Fruit fly (Drosophila melanogaster): Measurements from ENCODE around the gene TfIIFalpha.

DNA sequence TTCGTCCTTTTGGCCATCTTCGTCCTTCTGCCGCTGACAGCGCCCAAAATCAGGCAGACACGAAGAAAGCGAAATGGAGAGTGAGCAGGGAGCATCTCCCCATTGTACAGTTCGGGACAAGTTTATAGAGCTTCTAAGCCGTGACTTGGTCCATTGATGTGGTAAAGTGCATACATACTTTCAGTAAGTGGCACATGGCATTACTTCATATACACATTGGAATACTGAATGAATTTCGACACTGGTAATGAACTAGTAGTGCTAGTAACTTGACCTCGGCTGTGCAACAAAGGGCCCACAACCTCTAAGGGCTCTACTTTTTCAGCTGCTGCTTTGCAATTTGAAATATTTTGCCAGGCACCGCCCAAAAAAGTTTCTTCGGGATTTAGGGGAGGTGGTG is 36.0 kb downstream of the TfIIFalpha start:
- peak; percentile 21 for TF ChIP-seq psq (GFP tag; optimal IDR thresholded peaks at IDR 0.05)
- no peak for TF ChIP-seq woc (GFP tag; optimal IDR thresholded peaks at IDR 0.05)
- TF ChIP-seq OdsH (GFP tag; optimal IDR thresholded peaks at IDR 0.05) = peak; percentile 44
- peak; percentile 62 for TF ChIP-seq sv (GFP tag; optimal IDR thresholded peaks at IDR 0.05)
- TF ChIP-seq lola (GFP tag; optimal IDR thresholded peaks at IDR 0.05) = no peak
- TF ChIP-seq pan (optimal IDR thresholded peaks at IDR 0.05) = no peak
- TF ChIP-seq sage (GFP tag; optimal IDR thresholded peaks at IDR 0.05) = no peak
